Fruit fly (Drosophila melanogaster) whole organism, embryonic: ENCODE data around the gene CG14207.

Source experiments
- Atf6 ChIP-seq: fragments of 200-800 bp; sonication (Bioruptor generic); IDR thresholded peaks from 2 replicates; pipeline ENCODE4 v1.3.6; 2022; ENCODE audit warnings: missing biosample characterization, missing genetic modification characterization
- B-H2 ChIP-seq: fragments of 200-800 bp; sonication (Bioruptor generic); optimal IDR thresholded peaks from 2 replicates; lab custom pipeline; 2018; ENCODE audit warnings: missing biosample characterization, mild to moderate bottlenecking, missing genetic modification characterization
- Blimp-1 ChIP-seq: fragments of 200-800 bp; sonication (Bioruptor generic); optimal IDR thresholded peaks from 3 replicates; lab custom pipeline; 2018; ENCODE audit warnings: missing biosample characterization, missing genetic modification characterization, mild to moderate bottlenecking, moderate library complexity, missing genetic modification reagents
- Bteb2 ChIP-seq: fragments of 200-800 bp; sonication (Bioruptor generic); optimal IDR thresholded peaks from 2 replicates; lab custom pipeline; 2016; ENCODE audit warnings: missing biosample characterization, missing genetic modification characterization
- CG10147 ChIP-seq: fragments of 200-800 bp; sonication (Bioruptor generic); optimal IDR thresholded peaks from 2 replicates; lab custom pipeline; 2019; ENCODE audit warnings: missing biosample characterization, mild to moderate bottlenecking, missing genetic modification characterization, moderate library complexity
- CG10654 ChIP-seq: fragments of 200-800 bp; sonication (Bioruptor generic); optimal IDR thresholded peaks from 2 replicates; lab custom pipeline; 2016; ENCODE audit warnings: missing biosample characterization, missing genetic modification characterization
- CG11085 ChIP-seq: fragments of 200-800 bp; sonication (Bioruptor generic); IDR thresholded peaks from 2 replicates; pipeline ENCODE4 v1.3.6; 2022; ENCODE audit warnings: missing biosample characterization, missing genetic modification characterization
- CG11504 ChIP-seq: fragments of 200-800 bp; sonication (Bioruptor generic); optimal IDR thresholded peaks from 3 replicates; lab custom pipeline; 2019; ENCODE audit warnings: missing biosample characterization, mild to moderate bottlenecking, missing genetic modification characterization, moderate library complexity
- CG13894 ChIP-seq: fragments of 200-800 bp; sonication (Bioruptor generic); optimal IDR thresholded peaks from 3 replicates; lab custom pipeline; 2018; ENCODE audit warnings: missing biosample characterization, mild to moderate bottlenecking, missing genetic modification characterization, moderate library complexity
- CG15514 ChIP-seq: fragments of 200-800 bp; sonication (Bioruptor generic); optimal IDR thresholded peaks from 3 replicates; lab custom pipeline; 2017; ENCODE audit warnings: missing biosample characterization, missing genetic modification characterization, mild to moderate bottlenecking, moderate library complexity, missing genetic modification reagents
- CG15601 ChIP-seq: fragments of 200-800 bp; sonication (Bioruptor generic); optimal IDR thresholded peaks from 3 replicates; lab custom pipeline; 2019; ENCODE audit warnings: missing biosample characterization, mild to moderate bottlenecking, missing genetic modification characterization, moderate library complexity
- CG16863 ChIP-seq: fragments of 200-800 bp; sonication (Bioruptor generic); optimal IDR thresholded peaks from 3 replicates; lab custom pipeline; 2016; ENCODE audit warnings: missing biosample characterization, missing genetic modification characterization
- CG17829 ChIP-seq: fragments of 200-800 bp; optimal IDR thresholded peaks from 2 replicates; lab custom pipeline; 2019; ENCODE audit warnings: missing biosample characterization, mild to moderate bottlenecking, missing genetic modification characterization, moderate library complexity
- CG17912 ChIP-seq: fragments of 200-800 bp; sonication (Bioruptor generic); optimal IDR thresholded peaks from 2 replicates; lab custom pipeline; 2018; ENCODE audit warnings: missing biosample characterization, mild to moderate bottlenecking, missing genetic modification characterization
- CG18262 ChIP-seq: fragments of 200-800 bp; optimal IDR thresholded peaks from 3 replicates; lab custom pipeline; 2019; ENCODE audit warnings: missing biosample characterization, mild to moderate bottlenecking, missing genetic modification characterization, moderate library complexity
- CG2129 ChIP-seq: fragments of 200-800 bp; sonication (Bioruptor generic); IDR thresholded peaks from 2 replicates; pipeline ENCODE4 v1.3.6; 2022; ENCODE audit warnings: missing biosample characterization, missing genetic modification characterization; ENCODE audit not compliant: partially characterized antibody
- CG31224 ChIP-seq: fragments of 200-800 bp; sonication (Bioruptor generic); IDR thresholded peaks from 2 replicates; pipeline ENCODE4 v1.3.6; 2022; ENCODE audit warnings: missing biosample characterization, missing genetic modification characterization
- CG4282 ChIP-seq: fragments of 200-800 bp; sonication (Bioruptor generic); optimal IDR thresholded peaks from 2 replicates; lab custom pipeline; 2016; ENCODE audit warnings: missing biosample characterization, missing genetic modification characterization
- CG4424 ChIP-seq: fragments of 200-800 bp; sonication (Bioruptor generic); optimal IDR thresholded peaks from 3 replicates; lab custom pipeline; 2016; ENCODE audit warnings: missing biosample characterization, missing genetic modification characterization
- CG6854 ChIP-seq: fragments of 200-800 bp; sonication (Bioruptor generic); optimal IDR thresholded peaks from 3 replicates; lab custom pipeline; 2017; ENCODE audit warnings: missing biosample characterization, mild to moderate bottlenecking, missing genetic modification characterization
- CG7839 ChIP-seq: fragments of 200-800 bp; sonication (Bioruptor generic); optimal IDR thresholded peaks from 3 replicates; lab custom pipeline; 2018; ENCODE audit warnings: missing biosample characterization, mild to moderate bottlenecking, missing genetic modification characterization, moderate library complexity
- CG8290 ChIP-seq, 3 experiments: fragments of 200-800 bp; sonication (Bioruptor generic); optimal IDR thresholded peaks; 2 replicates each; lab custom pipeline; 2016 to 2019; ENCODE audit warnings: missing biosample characterization in 3 of 3, missing genetic modification characterization in 3 of 3, mild to moderate bottlenecking in 2 of 3, moderate library complexity in 1 of 3
- CG8765 ChIP-seq: fragments of 200-800 bp; sonication (Bioruptor generic); IDR thresholded peaks from 2 replicates; pipeline ENCODE4 v1.3.6; 2022; ENCODE audit warnings: missing biosample characterization, missing genetic modification characterization
- HLH4C ChIP-seq: fragments of 200-800 bp; sonication (Bioruptor generic); IDR thresholded peaks from 3 replicates; pipeline ENCODE4 v1.3.6; 2022; ENCODE audit warnings: missing biosample characterization, missing genetic modification characterization; ENCODE audit not compliant: partially characterized antibody
- HLHmδ ChIP-seq: fragments of 200-800 bp; sonication (Bioruptor generic); optimal IDR thresholded peaks from 2 replicates; lab custom pipeline; 2018; ENCODE audit warnings: missing biosample characterization, mild to moderate bottlenecking, missing genetic modification characterization, moderate library complexity
- HmgZ ChIP-seq: fragments of 200-800 bp; sonication (Bioruptor generic); optimal IDR thresholded peaks from 2 replicates; lab custom pipeline; 2018; ENCODE audit warnings: missing biosample characterization, mild to moderate bottlenecking, missing genetic modification characterization
- Jarid2 ChIP-seq: fragments of 200-800 bp; sonication (Bioruptor generic); optimal IDR thresholded peaks from 3 replicates; lab custom pipeline; 2017; ENCODE audit warnings: mild to moderate bottlenecking, missing biosample characterization, missing genetic modification reagents, missing genetic modification characterization
- Pdp1 ChIP-seq, 2 experiments: fragments of 200-800 bp; sonication (Bioruptor generic); optimal IDR thresholded peaks; 3 replicates each; lab custom pipeline; 2016; ENCODE audit warnings: missing biosample characterization in 2 of 2, missing genetic modification characterization in 2 of 2, mild to moderate bottlenecking in 1 of 2, moderate library complexity in 1 of 2
- ato ChIP-seq: fragments of 200-800 bp; sonication (Bioruptor generic); IDR thresholded peaks from 2 replicates; pipeline ENCODE4 v1.3.6; 2022; ENCODE audit warnings: missing biosample characterization, missing genetic modification characterization; ENCODE audit not compliant: partially characterized antibody
- bigmax ChIP-seq: fragments of 200-800 bp; sonication (Bioruptor generic); optimal IDR thresholded peaks from 2 replicates; lab custom pipeline; 2018; ENCODE audit warnings: missing biosample characterization, mild to moderate bottlenecking, missing genetic modification characterization
- btn ChIP-seq: fragments of 200-800 bp; sonication (Bioruptor generic); optimal IDR thresholded peaks from 2 replicates; lab custom pipeline; 2016; ENCODE audit warnings: missing biosample characterization, missing genetic modification characterization
- cas ChIP-seq: fragments of 200-800 bp; sonication (Bioruptor generic); IDR thresholded peaks from 2 replicates; pipeline ENCODE4 v1.3.6; 2022; ENCODE audit warnings: missing biosample characterization, missing genetic modification characterization
- chm ChIP-seq: fragments of 200-800 bp; sonication (Bioruptor generic); IDR thresholded peaks from 2 replicates; pipeline ENCODE4 v1.3.6; 2022; ENCODE audit warnings: missing biosample characterization, missing genetic modification characterization
- ci ChIP-seq: fragments of 200-800 bp; sonication (Bioruptor generic); IDR thresholded peaks from 3 replicates; pipeline ENCODE4 v1.3.6; 2022; ENCODE audit warnings: missing biosample characterization, missing genetic modification characterization
- dmrt11E ChIP-seq: fragments of 200-800 bp; sonication (Bioruptor generic); optimal IDR thresholded peaks from 3 replicates; lab custom pipeline; 2018; ENCODE audit warnings: missing biosample characterization, mild to moderate bottlenecking, missing genetic modification characterization, moderate library complexity
- hbn ChIP-seq: fragments of 200-800 bp; sonication (Bioruptor generic); IDR thresholded peaks from 2 replicates; pipeline ENCODE4 v1.3.6; 2022; ENCODE audit warnings: missing biosample characterization, missing genetic modification characterization; ENCODE audit not compliant: partially characterized antibody
- lbe ChIP-seq: fragments of 200-800 bp; sonication (Bioruptor generic); optimal IDR thresholded peaks from 2 replicates; lab custom pipeline; 2016; ENCODE audit warnings: missing biosample characterization, mild to moderate bottlenecking, missing genetic modification characterization
- pita ChIP-seq: fragments of 200-800 bp; sonication (Bioruptor generic); optimal IDR thresholded peaks from 2 replicates; lab custom pipeline; 2017; ENCODE audit warnings: missing biosample characterization, mild to moderate bottlenecking, missing genetic modification characterization
- schlank ChIP-seq: fragments of 200-800 bp; sonication (Bioruptor generic); optimal IDR thresholded peaks from 2 replicates; lab custom pipeline; 2018; ENCODE audit warnings: missing biosample characterization, mild to moderate bottlenecking, missing genetic modification characterization
- sd ChIP-seq: fragments of 200-800 bp; sonication (Bioruptor generic); optimal IDR thresholded peaks from 3 replicates; lab custom pipeline; 2018; ENCODE audit warnings: missing biosample characterization, mild to moderate bottlenecking, missing genetic modification characterization, moderate library complexity
- sens ChIP-seq: fragments of 200-800 bp; sonication (Bioruptor generic); peaks from one replicate; lab custom pipeline; 2016; ENCODE audit warnings: missing biosample characterization, missing genetic modification characterization
- slbo ChIP-seq: fragments of 200-800 bp; sonication (Bioruptor generic); IDR thresholded peaks from 2 replicates; pipeline ENCODE4 v1.3.6; 2022; ENCODE audit warnings: missing biosample characterization, missing genetic modification characterization
- tgo ChIP-seq: fragments of 200-800 bp; sonication (Bioruptor generic); IDR thresholded peaks from 3 replicates; pipeline ENCODE4 v1.3.6; 2022; ENCODE audit warnings: missing biosample characterization, missing genetic modification characterization
- toy ChIP-seq: fragments of 200-800 bp; sonication (Bioruptor generic); IDR thresholded peaks from 2 replicates; pipeline ENCODE4 v1.3.6; 2022; ENCODE audit warnings: missing biosample characterization, missing genetic modification characterization
- tx ChIP-seq: fragments of 200-800 bp; sonication (Bioruptor generic); optimal IDR thresholded peaks from 2 replicates; lab custom pipeline; 2016; ENCODE audit warnings: missing biosample characterization, missing genetic modification characterization
- usp ChIP-seq: fragments of >200 bp; optimal IDR thresholded peaks from 2 replicates; lab custom pipeline; 2017; ENCODE audit warnings: missing biosample characterization, missing genetic modification characterization
- vfl ChIP-seq: fragments of 200-800 bp; sonication (Bioruptor generic); optimal IDR thresholded peaks from 2 replicates; lab custom pipeline; 2016; ENCODE audit warnings: missing biosample characterization, missing genetic modification characterization
- vvl ChIP-seq: fragments of 200-800 bp; sonication (Bioruptor generic); IDR thresholded peaks from 2 replicates; pipeline ENCODE4 v1.3.6; 2022; ENCODE audit warnings: missing biosample characterization, missing genetic modification characterization

The CG14207 gene

dm6 chrX:19602483-19602882, 2.5 kb upstream of the CG14207 start (continued):
- peak in 1 of 2 experiments; percentile 39 for TF ChIP-seq Pdp1 (GFP tag; optimal IDR thresholded peaks at IDR 0.05; lab: Kevin White, UChicago)
- no peak for TF ChIP-seq HLHmδ (GFP tag; lab: Kevin White, UChicago)
- no peak for TF ChIP-seq CG15601 (tag; lab: Kevin White, UChicago)
- TF ChIP-seq CG7839 (tag; lab: Kevin White, UChicago), result no peak
- no peak for TF ChIP-seq CG4282 (GFP tag; lab: Kevin White, UChicago)
- peak; percentile 89 for TF ChIP-seq sd (tag; lab: Kevin White, UChicago)
- no peak for TF ChIP-seq tgo (GFP tag; lab: Robert Waterston, UW)

- TF ChIP-seq btn (GFP tag; lab: Kevin White, UChicago) (no peak), schlank (peak; percentile 77), HLHmδ (GFP tag; lab: Kevin White, UChicago) (no peak), bigmax (GFP tag; lab: Kevin White, UChicago) (no peak), Atf6 (GFP tag; lab: Robert Waterston, UW) (peak; percentile 89), lbe (GFP tag; lab: Kevin White, UChicago) (peak; percentile 30), CG10654 (GFP tag; lab: Kevin White, UChicago) (peak; percentile 60), vvl (GFP tag; lab: Robert Waterston, UW) (peak; percentile 91), sens (GFP tag; lab: Kevin White, UChicago) (peak; percentile 92), dmrt11E (tag; lab: Kevin White, UChicago) (peak; percentile 9), CG6854 (GFP tag; lab: Kevin White, UChicago) (peak; percentile 39), CG31224 (peak; percentile 83), vfl (GFP tag; lab: Kevin White, UChicago) (peak; percentile 29), B-H2 (peak; percentile 46), CG4424 (GFP tag; lab: Kevin White, UChicago) (peak; percentile 77), CG16863 (GFP tag; lab: Kevin White, UChicago) (peak; percentile 39), CG2129 (GFP tag; lab: Robert Waterston, UW) (no peak), CG18262 (tag; lab: Kevin White, UChicago) (peak; percentile 65), ci (GFP tag; lab: Robert Waterston, UW) (peak; percentile 80), pita (GFP tag; lab: Kevin White, UChicago) (no peak), CG11085 (GFP tag; lab: Robert Waterston, UW) (peak; percentile 78), hbn (GFP tag; lab: Robert Waterston, UW) (no peak), CG13894 (tag; lab: Kevin White, UChicago) (peak; percentile 59), CG17829 (peak; percentile 62), Bteb2 (peak; percentile 8), Blimp-1 (peak; percentile 70), usp (GFP tag; lab: Kevin White, UChicago) (no peak), HLH4C (GFP tag; lab: Robert Waterston, UW) (0 out of 3 replicates have a peak, but pooled peaks have one; percentile 20), ato (GFP tag; lab: Robert Waterston, UW) (no peak), CG17912 (GFP tag; lab: Kevin White, UChicago) (no peak), tx (GFP tag; lab: Kevin White, UChicago) (peak; percentile 20), slbo (GFP tag; lab: Robert Waterston, UW) (peak; percentile 87), CG8290 (GFP tag; optimal IDR thresholded peaks at IDR 0.05; lab: Kevin White, UChicago) (peak; percentile 25), CG8290 (tag; optimal IDR thresholded peaks at IDR 0.05; lab: Kevin White, UChicago) (peak in 1 of 2 experiments; percentile 84), Jarid2 (GFP tag; lab: Kevin White, UChicago) (peak; percentile 41), cas (GFP tag; lab: Robert Waterston, UW) (0 out of 2 replicates have a peak, but pooled peaks have one; percentile 38), chm (GFP tag; lab: Robert Waterston, UW) (peak; percentile 77), CG10147 (peak; percentile 60), CG8765 (GFP tag; lab: Robert Waterston, UW) (peak; percentile 39; the same call in 1 of the 2 replicates), HmgZ (peak; percentile 76), toy (GFP tag; lab: Robert Waterston, UW) (peak; percentile 65), CG11504 (tag; lab: Kevin White, UChicago) (peak; percentile 87), CG15514 (GFP tag; lab: Kevin White, UChicago) (peak; percentile 58)
Measured at dm6 chrX:19603953-19604352, 1.0 kb upstream of the CG14207 start.
